Worm (Caenorhabditis elegans) whole organism, L4 larva: ENCODE data around the gene pdhb-1.
A peak's percentile ranks its signal among the peaks of the same experiment; 100 is the strongest.

Experiments
- D1046.2 ChIP-seq: fragments of 200-800 bp; sonication (Bioruptor generic); IDR thresholded peaks from 2 replicates; pipeline ENCODE4 v1.3.6; 2022; ENCODE audit warnings: missing genetic modification characterization, missing compliant biosample characterization
- F26F4.8 ChIP-seq: fragments of 200-800 bp; sonication (Bioruptor generic); conservative IDR thresholded peaks from 2 replicates; pipeline ENCODE4 v1.3.6; 2022; ENCODE audit warnings: missing genetic modification characterization, missing compliant biosample characterization
- F44E2.7 ChIP-seq: fragments of 200-800 bp; sonication (Bioruptor generic); IDR thresholded peaks from 2 replicates; pipeline ENCODE4 v2.1.2; 2022; ENCODE audit warnings: missing genetic modification characterization, missing compliant biosample characterization
- R02D3.7 ChIP-seq: fragments of 150-350 bp; sonication (generic microtip); optimal IDR thresholded peaks from 3 replicates; lab custom pipeline; 2014; ENCODE audit warnings: missing biosample characterization, missing genetic modification characterization
- Y75B8A.6 ChIP-seq: fragments of 200-800 bp; sonication (Bioruptor generic); IDR thresholded peaks from 2 replicates; pipeline ENCODE4 v1.3.6; 2022; ENCODE audit warnings: missing genetic modification reagents, missing genetic modification characterization, missing compliant biosample characterization
- ZK546.5 ChIP-seq, 2 experiments: sonication (generic microtip); optimal IDR thresholded peaks; 2 replicates each; lab custom pipeline; 2017; ENCODE audit warnings: missing biosample characterization in 2 of 2, missing genetic modification characterization in 2 of 2
- aha-1 ChIP-seq: fragments of 150-350 bp; peaks from one replicate; lab custom pipeline; 2014; ENCODE audit warnings: missing biosample characterization, missing genetic modification characterization
- ama-1 ChIP-seq: fragments of 150-350 bp; optimal IDR thresholded peaks from 2 replicates; lab custom pipeline; 2014; ENCODE audit warnings: inconsistent platforms, mixed read lengths
- ceh-20 ChIP-seq: fragments of 200-800 bp; sonication (Bioruptor generic); IDR thresholded peaks from 2 replicates; pipeline ENCODE4 v1.3.6; 2022; ENCODE audit warnings: missing genetic modification reagents, missing genetic modification characterization, missing compliant biosample characterization
- ceh-28 ChIP-seq: fragments of 150-350 bp; optimal IDR thresholded peaks from 2 replicates; lab custom pipeline; 2014; ENCODE audit warnings: missing biosample characterization, missing genetic modification reagents, missing genetic modification characterization
- ceh-44 ChIP-seq: fragments of 200-800 bp; sonication (Bioruptor generic); IDR thresholded peaks from 2 replicates; pipeline ENCODE4 v1.3.6; 2022; ENCODE audit warnings: missing genetic modification reagents, missing genetic modification characterization, missing compliant biosample characterization
- ctbp-1 ChIP-seq: fragments of 200-800 bp; sonication (Bioruptor generic); IDR thresholded peaks from 2 replicates; pipeline ENCODE4 v1.3.6; 2022; ENCODE audit warnings: missing genetic modification reagents, missing genetic modification characterization, missing compliant biosample characterization
- daf-12 ChIP-seq: fragments of 150-350 bp; optimal IDR thresholded peaks from 2 replicates; lab custom pipeline; 2014; ENCODE audit warnings: missing biosample characterization, missing genetic modification reagents, missing genetic modification characterization
- dmd-6 ChIP-seq: fragments of 200-800 bp; sonication (Bioruptor generic); IDR thresholded peaks from 2 replicates; pipeline ENCODE4 v1.3.6; 2022; ENCODE audit warnings: missing genetic modification reagents, missing genetic modification characterization, missing compliant biosample characterization
- dmd-9 ChIP-seq: fragments of 200-800 bp; sonication (Bioruptor generic); IDR thresholded peaks from 2 replicates; pipeline ENCODE4 v1.3.6; 2022; ENCODE audit warnings: missing genetic modification reagents, missing genetic modification characterization, missing compliant biosample characterization
- dpl-1 ChIP-seq: fragments of 150-350 bp; optimal IDR thresholded peaks from 2 replicates; lab custom pipeline; 2014; ENCODE audit warnings: missing biosample characterization, missing genetic modification reagents, missing genetic modification characterization
- dve-1 ChIP-seq: sonication (generic microtip); optimal IDR thresholded peaks from 2 replicates; lab custom pipeline; 2017; ENCODE audit warnings: antibody characterized with exemption, mild to moderate bottlenecking, missing genetic modification characterization, missing compliant biosample characterization; ENCODE audit not compliant: insufficient read depth
- hif-1 ChIP-seq, 2 experiments: sonication (generic microtip); optimal IDR thresholded peaks; 2 replicates each; lab custom pipeline; 2016 to 2017; ENCODE audit warnings: missing compliant biosample characterization in 2 of 2, missing genetic modification characterization in 2 of 2, missing genetic modification reagents in 2 of 2, missing genotype in 2 of 2, mild to moderate bottlenecking in 1 of 2
- hlh-11 ChIP-seq: fragments of 200-800 bp; sonication (Bioruptor generic); optimal IDR thresholded peaks from 2 replicates; lab custom pipeline; 2018; ENCODE audit warnings: mild to moderate bottlenecking, missing genetic modification characterization, missing compliant biosample characterization
- hlh-30 ChIP-seq: sonication (generic microtip); optimal IDR thresholded peaks from 2 replicates; lab custom pipeline; 2017; ENCODE audit warnings: antibody characterized with exemption, mild to moderate bottlenecking, missing genetic modification characterization, missing compliant biosample characterization; ENCODE audit not compliant: insufficient read depth
- hmg-1.1 ChIP-seq: fragments of 200-800 bp; sonication (Bioruptor generic); IDR thresholded peaks from 2 replicates; pipeline ENCODE4 v1.3.6; 2022; ENCODE audit warnings: missing genetic modification reagents, missing genetic modification characterization, missing compliant biosample characterization
- lin-1 ChIP-seq: fragments of 200-800 bp; sonication (Bioruptor generic); IDR thresholded peaks from 2 replicates; pipeline ENCODE4 v1.3.6; 2022; ENCODE audit warnings: missing genetic modification reagents, missing genetic modification characterization, missing compliant biosample characterization
- lin-13 ChIP-seq: fragments of 150-350 bp; optimal IDR thresholded peaks from 2 replicates; lab custom pipeline; 2014; ENCODE audit warnings: missing biosample characterization, missing genetic modification reagents, missing genetic modification characterization
- lin-29 ChIP-seq: fragments of 200-800 bp; sonication (Bioruptor generic); IDR thresholded peaks from 2 replicates; pipeline ENCODE4 v1.3.6; 2022; ENCODE audit warnings: missing genetic modification reagents, missing genetic modification characterization, missing compliant biosample characterization
- lin-39 ChIP-seq: fragments of 150-350 bp; optimal IDR thresholded peaks from 2 replicates; lab custom pipeline; 2014; ENCODE audit warnings: missing biosample characterization, missing genetic modification reagents, missing genetic modification characterization
- lsy-2 ChIP-seq, 2 experiments: fragments of 150-350 bp in 1 of 2; sonication (generic microtip) in 1 of 2; optimal IDR thresholded peaks; 2 replicates each; lab custom pipeline; 2014 to 2017; ENCODE audit warnings: missing biosample characterization in 2 of 2, missing genetic modification characterization in 2 of 2
- madf-9 ChIP-seq: fragments of 200-800 bp; sonication (Bioruptor generic); conservative IDR thresholded peaks from 2 replicates; pipeline ENCODE4 v1.3.6; 2022; ENCODE audit warnings: missing genetic modification reagents, missing genetic modification characterization, missing compliant biosample characterization
- mes-2 ChIP-seq: sonication (generic microtip); optimal IDR thresholded peaks from 2 replicates; lab custom pipeline; 2016; ENCODE audit warnings: missing genotype, mild to moderate bottlenecking, missing genetic modification characterization, missing compliant biosample characterization; ENCODE audit not compliant: poor library complexity, severe bottlenecking
- mxl-2 ChIP-seq: fragments of 200-800 bp; sonication (Bioruptor generic); conservative IDR thresholded peaks from 2 replicates; pipeline ENCODE4 v1.3.6; 2022; ENCODE audit warnings: missing genetic modification reagents, missing genetic modification characterization, missing compliant biosample characterization
- mxl-3 ChIP-seq: fragments of 200-800 bp; sonication (Bioruptor generic); optimal IDR thresholded peaks from 2 replicates; lab custom pipeline; 2018; ENCODE audit warnings: mild to moderate bottlenecking, missing genetic modification characterization, missing compliant biosample characterization
- nhr-111 ChIP-seq: fragments of 200-800 bp; sonication (Bioruptor generic); optimal IDR thresholded peaks from 2 replicates; lab custom pipeline; 2018; ENCODE audit warnings: mild to moderate bottlenecking, missing genetic modification characterization, missing compliant biosample characterization
- nhr-25 ChIP-seq: sonication (generic microtip); optimal IDR thresholded peaks from 2 replicates; lab custom pipeline; 2017; ENCODE audit warnings: missing genetic modification characterization, mild to moderate bottlenecking, missing compliant biosample characterization, antibody characterized with exemption, moderate library complexity, borderline replicate concordance; ENCODE audit not compliant: insufficient read depth
- nhr-28 ChIP-seq: fragments of 150-350 bp; optimal IDR thresholded peaks from 2 replicates; lab custom pipeline; 2014; ENCODE audit warnings: missing biosample characterization, missing genetic modification characterization
- nhr-41 ChIP-seq: fragments of 200-800 bp; sonication (Bioruptor generic); IDR thresholded peaks from 2 replicates; pipeline ENCODE4 v1.3.6; 2022; ENCODE audit warnings: missing genetic modification reagents, missing genetic modification characterization, missing compliant biosample characterization
- nhr-42 ChIP-seq: fragments of 200-800 bp; sonication (Bioruptor generic); IDR thresholded peaks from 2 replicates; pipeline ENCODE4 v1.3.6; 2022; ENCODE audit warnings: missing genetic modification characterization, missing compliant biosample characterization
- pha-4 ChIP-seq, 2 experiments: fragments of 150-350 bp in 1 of 2; fragments of 200-800 bp in 1 of 2; sonication (Bioruptor generic) in 1 of 2; IDR thresholded peaks in 1 of 2; optimal IDR thresholded peaks in 1 of 2; 2 replicates each; pipeline versions ENCODE4 v1.3.6 to Lab custom; 2014 to 2022; ENCODE audit warnings: missing genetic modification characterization in 2 of 2, missing genetic modification reagents in 2 of 2, missing biosample characterization in 1 of 2, missing compliant biosample characterization in 1 of 2
- set-16 ChIP-seq: fragments of 200-800 bp; sonication (Bioruptor generic); IDR thresholded peaks from 2 replicates; pipeline ENCODE4 v1.3.6; 2022; ENCODE audit warnings: missing genetic modification reagents, missing genetic modification characterization, missing compliant biosample characterization
- spr-3 ChIP-seq: fragments of 200-800 bp; sonication (Bioruptor generic); optimal IDR thresholded peaks from 2 replicates; lab custom pipeline; 2018; ENCODE audit warnings: mild to moderate bottlenecking, missing genetic modification characterization, missing compliant biosample characterization
- tag-97 ChIP-seq: fragments of 200-800 bp; sonication (Bioruptor generic); IDR thresholded peaks from 2 replicates; pipeline ENCODE4 v1.3.6; 2022; ENCODE audit warnings: missing genetic modification characterization, missing compliant biosample characterization
- unc-62 ChIP-seq, 3 experiments: fragments of 150-350 bp in 1 of 3; sonication (generic microtip); optimal IDR thresholded peaks in 2 of 3; peaks in 1 of 3; 1 replicate in 1 of 3; 2 replicates in 2 of 3; lab custom pipeline; 2014 to 2017; ENCODE audit warnings: missing biosample characterization in 3 of 3, missing genetic modification characterization in 3 of 3, missing genetic modification reagents in 3 of 3, missing genotype in 1 of 3
- zip-2 ChIP-seq: fragments of 150-350 bp; optimal IDR thresholded peaks from 2 replicates; lab custom pipeline; 2014; ENCODE audit warnings: missing biosample characterization, missing genetic modification characterization

The pdhb-1 gene

ce11 chrIV:3399015-3399722, at the start of gene pdhb-1, which contains the start of gene dyf-3:
TSS of gene pdhb-1 (plus strand) at chrIV:3399672.
TSS of gene dyf-3 (minus strand) at chrIV:3399231.
- TF ChIP-seq hif-1 (tag; optimal IDR thresholded peaks at IDR 0.05; lab: Kevin White, UChicago) (peak in 1 of 2 experiments; percentile 34), lsy-2 (tag; optimal IDR thresholded peaks at IDR 0.05; lab: Kevin White, UChicago) (peak; percentile 0 to 94), hlh-11 (tag; lab: Kevin White, UChicago) (peak; percentile 4), dmd-6 (GFP tag; lab: Robert Waterston, UW) (no peak; the same call in 1 of the 2 replicates), unc-62 (GFP tag; optimal IDR thresholded peaks at IDR 0.05 in 1 of 2; lab: Kevin White, UChicago) (peak in 1 of 2 experiments; percentile 86), unc-62 (tag; optimal IDR thresholded peaks at IDR 0.05; lab: Kevin White, UChicago) (no peak), hlh-30 (tag; lab: Kevin White, UChicago) (peak; percentile 8), nhr-25 (tag; lab: Kevin White, UChicago) (no peak), hmg-1.1 (peak; percentile 60), ama-1 (lab: Kevin White, UChicago) (no peak), Y75B8A.6 (GFP tag; lab: Robert Waterston, UW) (no peak), D1046.2 (GFP tag; lab: Robert Waterston, UW) (no peak), ctbp-1 (GFP tag; lab: Robert Waterston, UW) (no peak), daf-12 (no peak), F26F4.8 (GFP tag; lab: Robert Waterston, UW) (no peak), ceh-28 (tag; lab: Kevin White, UChicago) (no peak), dve-1 (tag; lab: Kevin White, UChicago) (no peak), mes-2 (tag; lab: Kevin White, UChicago) (peak; percentile 73), lin-13 (GFP tag; lab: Kevin White, UChicago) (peak; percentile 11), R02D3.7 (tag; lab: Kevin White, UChicago) (no peak), mxl-2 (GFP tag; lab: Robert Waterston, UW) (no peak), dpl-1 (GFP tag; lab: Kevin White, UChicago) (peak; percentile 36), aha-1 (tag; lab: Kevin White, UChicago) (peak; percentile 55)
- TF ChIP-seq, all 104 proteins: peak for 10

- no peak for TF ChIP-seq dmd-9 (GFP tag; lab: Robert Waterston, UW)
- TF ChIP-seq lin-1 (GFP tag; lab: Robert Waterston, UW): no peak
- no peak for TF ChIP-seq mxl-3 (GFP tag; lab: Kevin White, UChicago)
- no peak for TF ChIP-seq lin-39 (tag; lab: Kevin White, UChicago)
- no peak for TF ChIP-seq F44E2.7
- no peak for TF ChIP-seq nhr-41 (GFP tag; lab: Robert Waterston, UW)
- no peak for TF ChIP-seq ceh-44 (GFP tag; lab: Robert Waterston, UW)
- no peak for TF ChIP-seq dve-1 (tag; lab: Kevin White, UChicago)
- TF ChIP-seq spr-3 (GFP tag; lab: Kevin White, UChicago): no peak
- TF ChIP-seq mes-2 (tag; lab: Kevin White, UChicago): peak; percentile 49
- TF ChIP-seq madf-9 (GFP tag; lab: Robert Waterston, UW): peak; percentile 14; the same call in 1 of the 2 replicates
- TF ChIP-seq lin-29 (GFP tag; lab: Robert Waterston, UW): no peak
- no peak for TF ChIP-seq D1046.2 (GFP tag; lab: Robert Waterston, UW)
- TF ChIP-seq ceh-20 (GFP tag; lab: Robert Waterston, UW): no peak
- TF ChIP-seq nhr-42 (GFP tag; lab: Robert Waterston, UW): no peak
- TF ChIP-seq nhr-28 (tag; lab: Kevin White, UChicago): no peak
- no peak for TF ChIP-seq ZK546.5 (tag; optimal IDR thresholded peaks at IDR 0.05; lab: Kevin White, UChicago)
- no peak for TF ChIP-seq nhr-25 (tag; lab: Kevin White, UChicago)
- TF ChIP-seq ctbp-1 (GFP tag; lab: Robert Waterston, UW): no peak
- TF ChIP-seq pha-4 (GFP tag; IDR thresholded peaks at IDR 0.05; lab: Robert Waterston, UW): no peak
- peak; percentile 2 for TF ChIP-seq pha-4 (tag; optimal IDR thresholded peaks at IDR 0.05; lab: Kevin White, UChicago)
- no peak for TF ChIP-seq tag-97
- 0 out of 2 replicates have a peak, but pooled peaks have one; percentile 9 for TF ChIP-seq set-16
- TF ChIP-seq nhr-111 (GFP tag; lab: Kevin White, UChicago): no peak
- TF ChIP-seq zip-2 (tag; lab: Kevin White, UChicago): no peak
- no peak for TF ChIP-seq mxl-2 (GFP tag; lab: Robert Waterston, UW)
Measured at ce11 chrIV:3349977-3350580, 49.4 kb upstream of the pdhb-1 start, which contains the start of gene elks-1. TSS of gene elks-1 (minus strand) at chrIV:3350027.
